Fruit fly (Drosophila melanogaster): ENCODE results near the gene CG14676.

Gene CG14676

DNA sequence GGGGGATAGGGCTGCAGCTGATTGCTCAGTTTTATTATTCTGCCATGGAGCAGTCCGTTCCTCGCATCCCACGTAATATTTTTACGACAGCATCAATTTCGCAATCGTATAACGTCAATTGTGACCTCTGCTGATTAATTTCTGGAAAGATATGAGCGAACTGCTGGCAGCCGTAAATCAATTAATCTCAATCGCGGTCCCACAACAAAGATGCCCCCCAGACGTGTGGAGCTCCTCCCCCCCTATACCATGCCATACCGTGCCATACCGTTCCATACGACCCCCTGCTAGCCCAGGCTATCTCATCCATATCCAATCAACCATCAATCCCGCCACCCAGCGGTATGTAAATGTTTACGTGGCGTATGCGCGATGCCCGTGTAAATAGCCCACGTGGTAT is 34.3 kb downstream of the CG14676 start:
- TF ChIP-seq EcR (GFP tag; optimal IDR thresholded peaks at IDR 0.05) (no peak), CG13204 (GFP tag; optimal IDR thresholded peaks at IDR 0.05) (no peak), CG17806 (tag; optimal IDR thresholded peaks at IDR 0.05) (no peak), CG10348 (GFP tag; IDR thresholded peaks at IDR 0.05) (no peak), CG8159 (tag; optimal IDR thresholded peaks at IDR 0.05) (no peak), CG4496 (GFP tag; IDR thresholded peaks at IDR 0.05) (no peak), fd96Ca (GFP tag; IDR thresholded peaks at IDR 0.05) (no peak), Snoo (tag; optimal IDR thresholded peaks at IDR 0.05) (no peak), CG14655 (GFP tag; optimal IDR thresholded peaks at IDR 0.05) (no peak), gl (tag; optimal IDR thresholded peaks at IDR 0.05) (no peak), D1 (tag; optimal IDR thresholded peaks at IDR 0.05) (no peak), rn (GFP tag; IDR thresholded peaks at IDR 0.05) (no peak), Ets98B (GFP tag; IDR thresholded peaks at IDR 0.05) (no peak), Pif1B (GFP tag; optimal IDR thresholded peaks at IDR 0.05) (no peak), CG32121 (GFP tag; IDR thresholded peaks at IDR 0.05) (no peak), CG9948 (tag; optimal IDR thresholded peaks at IDR 0.05) (no peak), CG34367 (tag; optimal IDR thresholded peaks at IDR 0.05) (no peak)
